Worm (Caenorhabditis elegans): ENCODE data around the gene sel-8.

ce11 chrIII:3588183-3588582 lies 38.8 kb downstream of the sel-8 start:
- TF ChIP-seq ceh-63 (GFP tag; optimal IDR thresholded peaks at IDR 0.05): no peak
- no peak for TF ChIP-seq vab-15 (tag; optimal IDR thresholded peaks at IDR 0.05)
